Fruit fly (Drosophila melanogaster): ENCODE results near the gene Gr22d.

DNA sequence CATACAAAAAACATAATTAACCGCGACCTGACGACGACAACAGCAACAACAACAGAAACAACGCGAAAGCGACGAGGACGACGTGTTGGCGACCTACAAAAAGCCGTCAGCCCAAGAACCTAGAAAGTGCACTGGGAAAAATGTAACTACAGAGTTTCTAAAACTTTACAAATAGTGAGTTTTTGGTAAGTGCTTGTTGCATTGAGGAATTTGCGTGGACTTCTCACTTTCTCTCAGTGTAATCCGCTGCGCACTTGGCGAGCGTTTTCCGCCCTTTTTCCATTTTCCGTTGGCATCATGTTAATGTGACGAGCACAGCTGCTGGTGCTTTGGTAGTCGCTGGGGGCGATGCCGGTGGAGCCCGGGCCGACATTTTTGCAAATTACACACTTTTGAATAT, 38.1 kb upstream of the Gr22d start:
- TF ChIP-seq psq (optimal IDR thresholded peaks at IDR 0.05) (no peak), usp (GFP tag; optimal IDR thresholded peaks at IDR 0.05) (no peak), pan (optimal IDR thresholded peaks at IDR 0.05) (no peak), CG8478 (optimal IDR thresholded peaks at IDR 0.05) (no peak), EcR (GFP tag; optimal IDR thresholded peaks at IDR 0.05) (no peak)

All from whole organism.